Worm (Caenorhabditis elegans): ENCODE measurements around the gene D2045.8.

The D2045.8 gene

ce11 chrIII:10462935-10463548, 19.0 kb upstream of the D2045.8 start:
- no peak for TF ChIP-seq ama-1 (optimal IDR thresholded peaks at IDR 0.05)
- TF ChIP-seq nhr-23 (tag; optimal IDR thresholded peaks at IDR 0.05): peak; percentile 55

- TF ChIP-seq ceh-28 (tag; optimal IDR thresholded peaks at IDR 0.05): peak; percentile 84
- peak; percentile 69 for TF ChIP-seq pqm-1 (tag; optimal IDR thresholded peaks at IDR 0.05)
- TF ChIP-seq unc-39 (tag; optimal IDR thresholded peaks at IDR 0.05): no peak
- peak; percentile 36 for TF ChIP-seq ama-1 (optimal IDR thresholded peaks at IDR 0.05)
- peak; percentile 18 for TF ChIP-seq jun-1 (tag; optimal IDR thresholded peaks at IDR 0.05)
- TF ChIP-seq egl-5 (tag; optimal IDR thresholded peaks at IDR 0.05): no peak
- peak; percentile 70 for TF ChIP-seq nhr-25 (tag; optimal IDR thresholded peaks at IDR 0.05)
- no peak for TF ChIP-seq hmg-11 (tag; optimal IDR thresholded peaks at IDR 0.05)
- peak; percentile 44 for TF ChIP-seq skn-1 (tag; optimal IDR thresholded peaks at IDR 0.05)
- TF ChIP-seq sea-2 (GFP tag; optimal IDR thresholded peaks at IDR 0.05): no peak
- TF ChIP-seq lin-39 (tag; optimal IDR thresholded peaks at IDR 0.05): no peak
- TF ChIP-seq ceh-9 (tag; optimal IDR thresholded peaks at IDR 0.05): no peak
- no peak for TF ChIP-seq nhr-12 (tag; optimal IDR thresholded peaks at IDR 0.05)
- TF ChIP-seq elt-2 (tag; optimal IDR thresholded peaks at IDR 0.05): peak; percentile 32
- TF ChIP-seq nfya-1 (tag; optimal IDR thresholded peaks at IDR 0.05; ENCODE audit: insufficient read depth): peak; percentile 32
- peak; percentile 67 for TF ChIP-seq nhr-23 (tag; optimal IDR thresholded peaks at IDR 0.05)
- no peak for TF ChIP-seq ZK546.5 (tag; optimal IDR thresholded peaks at IDR 0.05)
- no peak for TF ChIP-seq ceh-16 (tag; optimal IDR thresholded peaks at IDR 0.05)
- no peak for TF ChIP-seq ceh-82 (tag; optimal IDR thresholded peaks at IDR 0.05)
- TF ChIP-seq pha-4 (tag; optimal IDR thresholded peaks at IDR 0.05): peak; percentile 70
Observed at ce11 chrIII:10463653-10464052, 18.4 kb upstream of the D2045.8 start.

DNA sequence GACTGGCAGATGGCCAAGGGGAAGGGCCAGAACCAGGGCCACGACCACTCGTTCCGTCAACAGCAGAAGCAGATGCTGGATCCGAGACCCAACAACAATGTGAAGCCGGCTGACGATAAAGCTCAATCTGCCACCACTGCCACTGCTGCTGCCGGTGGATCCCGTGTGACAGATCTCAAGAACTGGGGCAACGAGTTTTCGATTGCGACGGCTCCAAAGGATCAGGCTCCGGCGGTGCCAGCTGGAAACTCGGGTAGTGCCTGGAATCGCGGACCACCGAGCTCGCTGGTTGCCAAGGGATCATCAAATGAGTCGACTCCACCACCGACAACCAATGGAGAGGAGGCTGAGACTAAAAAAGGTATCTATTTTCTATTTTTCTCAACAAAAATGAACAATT, 17.6 kb upstream of the D2045.8 start:
- TF ChIP-seq unc-62 (GFP tag; optimal IDR thresholded peaks at IDR 0.05): no peak
- TF ChIP-seq skn-1 (tag; optimal IDR thresholded peaks at IDR 0.05): no peak
- no peak for TF ChIP-seq fos-1 (tag; optimal IDR thresholded peaks at IDR 0.05)
- no peak for TF ChIP-seq nhr-237 (tag; optimal IDR thresholded peaks at IDR 0.05)
- no peak for TF ChIP-seq mml-1 (tag; optimal IDR thresholded peaks at IDR 0.05)
- TF ChIP-seq unc-39 (tag; optimal IDR thresholded peaks at IDR 0.05): no peak
- no peak for TF ChIP-seq daf-12 (tag; optimal IDR thresholded peaks at IDR 0.05)
- no peak for TF ChIP-seq R02D3.7 (tag; optimal IDR thresholded peaks at IDR 0.05)
- TF ChIP-seq nhr-11 (tag; optimal IDR thresholded peaks at IDR 0.05): no peak
- no peak for TF ChIP-seq elt-3 (tag; optimal IDR thresholded peaks at IDR 0.05)
- no peak for TF ChIP-seq ceh-28 (tag; optimal IDR thresholded peaks at IDR 0.05)
- TF ChIP-seq nfya-1 (tag; optimal IDR thresholded peaks at IDR 0.05; ENCODE audit: insufficient read depth): no peak
- no peak for TF ChIP-seq nhr-76 (tag; optimal IDR thresholded peaks at IDR 0.05)
- TF ChIP-seq pha-4 (tag; optimal IDR thresholded peaks at IDR 0.05): no peak
- TF ChIP-seq mdl-1 (tag; optimal IDR thresholded peaks at IDR 0.05): no peak
- no peak for TF ChIP-seq tbx-2 (tag; optimal IDR thresholded peaks at IDR 0.05)

ce11 chrIII:10469574-10470055, 12.5 kb upstream of the D2045.8 start, which contains the start of gene D2045.5:
TSS of gene D2045.5 (minus strand) at chrIII:10469624.
- no peak for TF ChIP-seq fkh-2 (tag; optimal IDR thresholded peaks at IDR 0.05)
- no peak for TF ChIP-seq egl-27 (tag; optimal IDR thresholded peaks at IDR 0.05)

ce11 chrIII:10470927-10471326, 11.2 kb upstream of the D2045.8 start, which contains the start of gene cul-1:
TSS of gene cul-1 (plus strand) at chrIII:10471237.
- TF ChIP-seq egl-5 (tag; optimal IDR thresholded peaks at IDR 0.05): peak; percentile 80
- TF ChIP-seq nfya-1 (tag; optimal IDR thresholded peaks at IDR 0.05; ENCODE audit: insufficient read depth): peak; percentile 25
- TF ChIP-seq ceh-28 (tag; optimal IDR thresholded peaks at IDR 0.05): no peak
- peak; percentile 23 for TF ChIP-seq lin-15B (tag; optimal IDR thresholded peaks at IDR 0.05)
- TF ChIP-seq skn-1 (tag; optimal IDR thresholded peaks at IDR 0.05): peak; percentile 94
- no peak for TF ChIP-seq daf-12 (tag; optimal IDR thresholded peaks at IDR 0.05)
- TF ChIP-seq ceh-82 (tag; optimal IDR thresholded peaks at IDR 0.05): no peak
- TF ChIP-seq nhr-28 (tag; optimal IDR thresholded peaks at IDR 0.05): no peak
- no peak for TF ChIP-seq elt-2 (tag; optimal IDR thresholded peaks at IDR 0.05)
- peak; percentile 1 for TF ChIP-seq pha-4 (tag; optimal IDR thresholded peaks at IDR 0.05)

Measured in whole organism, L3 larva.